In genomic region chrIII:7978723-7979122, ce11 we compare ENCODE assay signal across 5 worm cellular contexts.
TF ChIP-seq lines count a peak whose summit lies in the region.

No protein-coding gene starts in this region.

TF ChIP-seq in whole organism, L1 larva, 84 proteins besides CTCF, POLR2A, EP300 and RAD21 (continued from another document and continues in another):
- TF ChIP-seq efl-1 (optimal IDR thresholded peaks at IDR 0.05; lab: Kevin White, UChicago): peak; percentile 68 to 79
- TF ChIP-seq efl-1 (GFP tag; optimal IDR thresholded peaks at IDR 0.05 in 1 of 2; lab: Kevin White, UChicago): peak; percentile 46 to 92
- peak; percentile 59 for TF ChIP-seq swsn-7 (tag; optimal IDR thresholded peaks at IDR 0.05; lab: Kevin White, UChicago)
- TF ChIP-seq fos-1 (tag; optimal IDR thresholded peaks at IDR 0.05; lab: Kevin White, UChicago): peak; percentile 50
- TF ChIP-seq elt-2 (tag; optimal IDR thresholded peaks at IDR 0.05; lab: Kevin White, UChicago): peak; percentile 5
- TF ChIP-seq irx-1 (tag; optimal IDR thresholded peaks at IDR 0.05; lab: Kevin White, UChicago): peak; percentile 56
- peak; percentile 33 for TF ChIP-seq lin-13 (GFP tag; optimal IDR thresholded peaks at IDR 0.05; lab: Kevin White, UChicago)
- TF ChIP-seq nhr-90 (tag; optimal IDR thresholded peaks at IDR 0.05; lab: Kevin White, UChicago; ENCODE audit: poor library complexity): peak; percentile 66
- TF ChIP-seq ztf-4 (tag; optimal IDR thresholded peaks at IDR 0.05; lab: Kevin White, UChicago): no peak
- no peak for TF ChIP-seq mab-9 (GFP tag; IDR thresholded peaks at IDR 0.05; lab: Robert Waterston, UW)
- TF ChIP-seq nhr-20 (tag; optimal IDR thresholded peaks at IDR 0.05; lab: Kevin White, UChicago): peak; percentile 78
- TF ChIP-seq mep-1 (tag; optimal IDR thresholded peaks at IDR 0.05; lab: Kevin White, UChicago): peak; percentile 58
- peak; percentile 60 for TF ChIP-seq nhr-47 (tag; optimal IDR thresholded peaks at IDR 0.05; lab: Kevin White, UChicago)
- TF ChIP-seq xbp-1 (tag; optimal IDR thresholded peaks at IDR 0.05; lab: Kevin White, UChicago): peak; percentile 37
- no peak for TF ChIP-seq zip-4 (GFP tag; optimal IDR thresholded peaks at IDR 0.05; lab: Kevin White, UChicago)
- peak in 1 of 6 experiments; percentile 57 for TF ChIP-seq elt-3 (tag; optimal IDR thresholded peaks at IDR 0.05; lab: Kevin White, UChicago)
- TF ChIP-seq dsc-1 (tag; optimal IDR thresholded peaks at IDR 0.05; lab: Kevin White, UChicago): peak; percentile 31
- no peak for TF ChIP-seq C04F5.9 (tag; optimal IDR thresholded peaks at IDR 0.05; lab: Kevin White, UChicago)
- TF ChIP-seq isw-1 (GFP tag; IDR thresholded peaks at IDR 0.05; lab: Robert Waterston, UW): no peak
- TF ChIP-seq ceh-82 (tag; optimal IDR thresholded peaks at IDR 0.05; lab: Kevin White, UChicago): peak; percentile 2 to 31 (median 5)
- no peak for TF ChIP-seq hlh-4 (tag; optimal IDR thresholded peaks at IDR 0.05; lab: Kevin White, UChicago)
- TF ChIP-seq pax-3 (tag; optimal IDR thresholded peaks at IDR 0.05; lab: Kevin White, UChicago): no peak
- peak; percentile 38 to 68 for TF ChIP-seq lin-35 (GFP tag; optimal IDR thresholded peaks at IDR 0.05; lab: Kevin White, UChicago)
- no peak for TF ChIP-seq Y116A8C.19 (tag; optimal IDR thresholded peaks at IDR 0.05; lab: Kevin White, UChicago; ENCODE audit: borderline replicate concordance)
- no peak for TF ChIP-seq nhr-76 (tag; optimal IDR thresholded peaks at IDR 0.05; lab: Kevin White, UChicago)
- peak; percentile 11 for TF ChIP-seq skn-1 (tag; optimal IDR thresholded peaks at IDR 0.05; lab: Kevin White, UChicago)

TF ChIP-seq in whole organism, L2 larva, 48 proteins besides CTCF, POLR2A, EP300 and RAD21 (continued from another document):
- peak; percentile 54 for TF ChIP-seq nhr-129 (tag; optimal IDR thresholded peaks at IDR 0.05; lab: Kevin White, UChicago)
- TF ChIP-seq elt-3 (tag; optimal IDR thresholded peaks at IDR 0.05; lab: Kevin White, UChicago): no peak
- peak; percentile 14 for TF ChIP-seq mab-5 (tag; optimal IDR thresholded peaks at IDR 0.05; lab: Kevin White, UChicago)
- TF ChIP-seq crh-2 (tag; optimal IDR thresholded peaks at IDR 0.05; lab: Kevin White, UChicago): peak; percentile 73
- peak; percentile 33 for TF ChIP-seq lin-13 (GFP tag; optimal IDR thresholded peaks at IDR 0.05; lab: Kevin White, UChicago)
- TF ChIP-seq lsy-2 (tag; optimal IDR thresholded peaks at IDR 0.05; lab: Kevin White, UChicago): peak in 1 of 2 experiments; percentile 64
- TF ChIP-seq nhr-25 (tag; optimal IDR thresholded peaks at IDR 0.05; lab: Kevin White, UChicago): peak; percentile 66
- TF ChIP-seq gmeb-1 (tag; optimal IDR thresholded peaks at IDR 0.05; lab: Kevin White, UChicago): peak; percentile 32

TF ChIP-seq in whole organism, L3 larva, 47 proteins besides CTCF, POLR2A, EP300 and RAD21 (continued from another document):
- TF ChIP-seq nhr-67 (tag; optimal IDR thresholded peaks at IDR 0.05; lab: Kevin White, UChicago): no peak
- no peak for TF ChIP-seq ceh-82 (tag; optimal IDR thresholded peaks at IDR 0.05; lab: Kevin White, UChicago)
- TF ChIP-seq elt-2 (tag; optimal IDR thresholded peaks at IDR 0.05; lab: Kevin White, UChicago): peak; percentile 63
- TF ChIP-seq nhr-23 (tag; optimal IDR thresholded peaks at IDR 0.05; lab: Kevin White, UChicago): no peak
- no peak for TF ChIP-seq ztf-11 (tag; optimal IDR thresholded peaks at IDR 0.05; lab: Kevin White, UChicago)
- TF ChIP-seq ztf-4 (tag; optimal IDR thresholded peaks at IDR 0.05; lab: Kevin White, UChicago): no peak
- peak; percentile 71 for TF ChIP-seq nhr-25 (tag; optimal IDR thresholded peaks at IDR 0.05; lab: Kevin White, UChicago)
- TF ChIP-seq lin-15B (tag; optimal IDR thresholded peaks at IDR 0.05; lab: Kevin White, UChicago): peak; percentile 10

TF ChIP-seq in whole organism, L4 larva, 104 proteins besides CTCF, POLR2A, EP300 and RAD21 (continued from another document):
- TF ChIP-seq Y5F2A.4 (GFP tag; optimal IDR thresholded peaks at IDR 0.05; lab: Kevin White, UChicago) (no peak), zip-11 (GFP tag; IDR thresholded peaks at IDR 0.05; lab: Robert Waterston, UW) (no peak), nhr-237 (tag; optimal IDR thresholded peaks at IDR 0.05; lab: Kevin White, UChicago) (no peak), lsy-2 (tag; optimal IDR thresholded peaks at IDR 0.05; lab: Kevin White, UChicago) (peak in 1 of 2 experiments; percentile 44), lin-29 (GFP tag; IDR thresholded peaks at IDR 0.05; lab: Robert Waterston, UW) (no peak), ZK337.2 (GFP tag; IDR thresholded peaks at IDR 0.05; lab: Robert Waterston, UW) (no peak), snpc-4 (tag; optimal IDR thresholded peaks at IDR 0.05; lab: Kevin White, UChicago) (no peak), dve-1 (tag; optimal IDR thresholded peaks at IDR 0.05; lab: Kevin White, UChicago; ENCODE audit: insufficient read depth) (peak; percentile 62), ceh-82 (tag; optimal IDR thresholded peaks at IDR 0.05; lab: Kevin White, UChicago) (no peak), pha-4 (GFP tag; IDR thresholded peaks at IDR 0.05; lab: Robert Waterston, UW) (no peak), pha-4 (tag; optimal IDR thresholded peaks at IDR 0.05; lab: Kevin White, UChicago) (peak; percentile 64), ztf-7 (tag; optimal IDR thresholded peaks at IDR 0.05; lab: Kevin White, UChicago) (peak; percentile 16), ceh-44 (GFP tag; IDR thresholded peaks at IDR 0.05; lab: Robert Waterston, UW) (no peak), nhr-10 (tag; optimal IDR thresholded peaks at IDR 0.05; lab: Kevin White, UChicago) (no peak), nhr-77 (tag; optimal IDR thresholded peaks at IDR 0.05; lab: Kevin White, UChicago) (no peak), nhr-41 (GFP tag; IDR thresholded peaks at IDR 0.05; lab: Robert Waterston, UW) (no peak), spr-3 (GFP tag; optimal IDR thresholded peaks at IDR 0.05; lab: Kevin White, UChicago) (no peak), tag-97 (GFP tag; IDR thresholded peaks at IDR 0.05; lab: Robert Waterston, UW) (no peak), aly-2 (tag; optimal IDR thresholded peaks at IDR 0.05; lab: Kevin White, UChicago) (no peak), mep-1 (tag; optimal IDR thresholded peaks at IDR 0.05; lab: Kevin White, UChicago) (peak; percentile 46), madf-9 (GFP tag; conservative IDR thresholded peaks at IDR 0.05; lab: Robert Waterston, UW) (no peak), ces-1 (GFP tag; optimal IDR thresholded peaks at IDR 0.05; lab: Kevin White, UChicago) (no peak), F37D6.2 (tag; optimal IDR thresholded peaks at IDR 0.05; lab: Kevin White, UChicago) (no peak), nhr-6 (tag; optimal IDR thresholded peaks at IDR 0.05; lab: Kevin White, UChicago) (peak; percentile 60), mdl-1 (tag; optimal IDR thresholded peaks at IDR 0.05; lab: Kevin White, UChicago) (peak in 1 of 2 experiments; percentile 23), gei-8 (GFP tag; optimal IDR thresholded peaks at IDR 0.05; lab: Kevin White, UChicago) (no peak), tra-1 (GFP tag; IDR thresholded peaks at IDR 0.05; lab: Robert Waterston, UW) (no peak), nhr-11 (tag; optimal IDR thresholded peaks at IDR 0.05; lab: Kevin White, UChicago) (no peak), fos-1 (tag; optimal IDR thresholded peaks at IDR 0.05; lab: Kevin White, UChicago) (no peak), madf-5 (GFP tag; IDR thresholded peaks at IDR 0.05; lab: Robert Waterston, UW) (no peak), F49E8.2 (tag; optimal IDR thresholded peaks at IDR 0.05; lab: Kevin White, UChicago; ENCODE audit: borderline replicate concordance) (no peak), nhr-48 (tag; optimal IDR thresholded peaks at IDR 0.05; lab: Kevin White, UChicago) (no peak), arid-1 (GFP tag; conservative IDR thresholded peaks at IDR 0.05; lab: Robert Waterston, UW) (no peak), daf-16 (GFP tag; optimal IDR thresholded peaks at IDR 0.05; lab: Kevin White, UChicago) (peak in 1 of 2 experiments; percentile 23), daf-16 (tag; optimal IDR thresholded peaks at IDR 0.05; lab: Kevin White, UChicago) (peak; percentile 92), aha-1 (tag; lab: Kevin White, UChicago) (peak; percentile 67), mxl-3 (GFP tag; optimal IDR thresholded peaks at IDR 0.05; lab: Kevin White, UChicago) (no peak), ZK546.5 (tag; optimal IDR thresholded peaks at IDR 0.05; lab: Kevin White, UChicago) (no peak), dpl-1 (GFP tag; optimal IDR thresholded peaks at IDR 0.05; lab: Kevin White, UChicago) (peak; percentile 11), T20F7.1 (GFP tag; optimal IDR thresholded peaks at IDR 0.05; lab: Kevin White, UChicago) (no peak), zag-1 (tag; optimal IDR thresholded peaks at IDR 0.05; lab: Kevin White, UChicago) (no peak), rbr-2 (tag; optimal IDR thresholded peaks at IDR 0.05; lab: Kevin White, UChicago) (no peak), lir-3 (tag; optimal IDR thresholded peaks at IDR 0.05; lab: Kevin White, UChicago) (no peak), hmg-1.1 (GFP tag; IDR thresholded peaks at IDR 0.05; lab: Robert Waterston, UW) (peak; percentile 54)

TF ChIP-seq in whole organism, young adult, 124 proteins besides CTCF, POLR2A, EP300 and RAD21 (continued from another document):
- TF ChIP-seq bed-1 (GFP tag; IDR thresholded peaks at IDR 0.05; lab: Robert Waterston, UW) (no peak), Y67H2A.10 (GFP tag; conservative IDR thresholded peaks at IDR 0.05; lab: Robert Waterston, UW) (no peak), ceh-27 (GFP tag; optimal IDR thresholded peaks at IDR 0.05; lab: Kevin White, UChicago) (no peak), F57C9.4 (tag; optimal IDR thresholded peaks at IDR 0.05; lab: Kevin White, UChicago) (no peak), pha-4 (tag; optimal IDR thresholded peaks at IDR 0.05; lab: Kevin White, UChicago) (peak; percentile 14), rpc-1 (optimal IDR thresholded peaks at IDR 0.05; lab: Kevin White, UChicago) (no peak), rpc-1 (tag; optimal IDR thresholded peaks at IDR 0.05; lab: Kevin White, UChicago) (no peak), zfh-2 (GFP tag; conservative IDR thresholded peaks at IDR 0.05; lab: Robert Waterston, UW) (no peak), let-607 (tag; optimal IDR thresholded peaks at IDR 0.05; lab: Kevin White, UChicago) (no peak), cebp-1 (GFP tag; IDR thresholded peaks at IDR 0.05; lab: Robert Waterston, UW) (no peak), cebp-1 (tag; optimal IDR thresholded peaks at IDR 0.05; lab: Kevin White, UChicago) (no peak), nhr-80 (tag; optimal IDR thresholded peaks at IDR 0.05; lab: Kevin White, UChicago) (peak; percentile 38), sea-2 (GFP tag; IDR thresholded peaks at IDR 0.05; lab: Robert Waterston, UW) (no peak), snpc-1.1 (tag; optimal IDR thresholded peaks at IDR 0.05; lab: Kevin White, UChicago; ENCODE audit: insufficient read depth) (no peak), chd-7 (tag; optimal IDR thresholded peaks at IDR 0.05; lab: Kevin White, UChicago) (no peak), ceh-40 (GFP tag; IDR thresholded peaks at IDR 0.05; lab: Robert Waterston, UW) (no peak), ets-4 (GFP tag; optimal IDR thresholded peaks at IDR 0.05; lab: Kevin White, UChicago) (no peak), lin-26 (GFP tag; IDR thresholded peaks at IDR 0.05; lab: Robert Waterston, UW) (no peak), aptf-3 (GFP tag; IDR thresholded peaks at IDR 0.05; lab: Robert Waterston, UW) (no peak), hsf-1 (GFP tag; IDR thresholded peaks at IDR 0.05; lab: Robert Waterston, UW) (no peak), let-526 (GFP tag; IDR thresholded peaks at IDR 0.05; lab: Robert Waterston, UW) (no peak), aptf-2 (GFP tag; conservative IDR thresholded peaks at IDR 0.05; lab: Robert Waterston, UW) (no peak), attf-6 (GFP tag; IDR thresholded peaks at IDR 0.05; lab: Robert Waterston, UW) (no peak), lin-40 (tag; optimal IDR thresholded peaks at IDR 0.05; lab: Kevin White, UChicago) (peak; percentile 15), nhr-179 (tag; optimal IDR thresholded peaks at IDR 0.05; lab: Kevin White, UChicago) (no peak), lin-54 (GFP tag; optimal IDR thresholded peaks at IDR 0.05; lab: Kevin White, UChicago) (no peak), F49E8.2 (tag; optimal IDR thresholded peaks at IDR 0.05; lab: Kevin White, UChicago; ENCODE audit: insufficient read depth) (no peak), hlh-26 (GFP tag; conservative IDR thresholded peaks at IDR 0.05; lab: Robert Waterston, UW) (no peak), madf-8 (GFP tag; conservative IDR thresholded peaks at IDR 0.05; lab: Robert Waterston, UW) (no peak), ztf-18 (tag; optimal IDR thresholded peaks at IDR 0.05; lab: Kevin White, UChicago) (no peak), fkh-3 (tag; optimal IDR thresholded peaks at IDR 0.05; lab: Kevin White, UChicago) (no peak), tbp1 (GFP tag; optimal IDR thresholded peaks at IDR 0.05; lab: Kevin White, UChicago) (no peak), F52B5.7 (tag; optimal IDR thresholded peaks at IDR 0.05; lab: Kevin White, UChicago) (no peak), somi-1 (GFP tag; optimal IDR thresholded peaks at IDR 0.05; lab: Kevin White, UChicago) (no peak), madf-6 (GFP tag; IDR thresholded peaks at IDR 0.05; lab: Robert Waterston, UW) (no peak), nhr-27 (tag; optimal IDR thresholded peaks at IDR 0.05; lab: Kevin White, UChicago) (no peak), ekl-4 (GFP tag; IDR thresholded peaks at IDR 0.05; lab: Robert Waterston, UW) (no peak), egl-44 (GFP tag; IDR thresholded peaks at IDR 0.05; lab: Robert Waterston, UW) (no peak), B0019.2 (GFP tag; conservative IDR thresholded peaks at IDR 0.05; lab: Robert Waterston, UW) (no peak)
